Fruit fly (Drosophila melanogaster) whole organism, embryonic: ENCODE measurements around the gene al.

Experiments
- Asciz ChIP-seq: fragments of 200-800 bp; sonication (Bioruptor generic); optimal IDR thresholded peaks from 2 replicates; lab custom pipeline; 2017; ENCODE audit warnings: missing biosample characterization, mild to moderate bottlenecking, missing genetic modification characterization, missing genetic modification reagents
- Atf-2 ChIP-seq: fragments of 200-800 bp; sonication (Bioruptor generic); optimal IDR thresholded peaks from 2 replicates; lab custom pipeline; 2016; ENCODE audit warnings: missing biosample characterization, missing genetic modification characterization
- Blimp-1 ChIP-seq: fragments of 200-800 bp; sonication (Bioruptor generic); optimal IDR thresholded peaks from 3 replicates; lab custom pipeline; 2018; ENCODE audit warnings: missing biosample characterization, missing genetic modification characterization, mild to moderate bottlenecking, moderate library complexity, missing genetic modification reagents
- Bteb2 ChIP-seq: fragments of 200-800 bp; sonication (Bioruptor generic); optimal IDR thresholded peaks from 2 replicates; lab custom pipeline; 2016; ENCODE audit warnings: missing biosample characterization, missing genetic modification characterization
- CG10209 ChIP-seq: fragments of 200-800 bp; sonication (Bioruptor generic); optimal IDR thresholded peaks from 3 replicates; lab custom pipeline; 2017; ENCODE audit warnings: missing biosample characterization, mild to moderate bottlenecking, missing genetic modification characterization, missing genetic modification reagents
- CG10979 ChIP-seq: fragments of 200-800 bp; sonication (Bioruptor generic); optimal IDR thresholded peaks from 2 replicates; lab custom pipeline; 2018; ENCODE audit warnings: missing biosample characterization, mild to moderate bottlenecking, missing genetic modification characterization, moderate library complexity
- CG11723 ChIP-seq: fragments of 200-800 bp; sonication (Bioruptor generic); optimal IDR thresholded peaks from 2 replicates; lab custom pipeline; 2017; ENCODE audit warnings: missing biosample characterization, mild to moderate bottlenecking, missing genetic modification characterization
- CG13424 ChIP-seq: fragments of 200-800 bp; sonication (Bioruptor generic); optimal IDR thresholded peaks from 2 replicates; lab custom pipeline; 2019; ENCODE audit warnings: missing biosample characterization, mild to moderate bottlenecking, missing genetic modification characterization, moderate library complexity
- CG1529 ChIP-seq: fragments of 200-800 bp; sonication (Bioruptor generic); optimal IDR thresholded peaks from 3 replicates; lab custom pipeline; 2018; ENCODE audit warnings: missing biosample characterization, missing genetic modification characterization
- CG15601 ChIP-seq: fragments of 200-800 bp; sonication (Bioruptor generic); optimal IDR thresholded peaks from 3 replicates; lab custom pipeline; 2019; ENCODE audit warnings: missing biosample characterization, mild to moderate bottlenecking, missing genetic modification characterization, moderate library complexity
- CG1602 ChIP-seq: fragments of 200-800 bp; sonication (Bioruptor generic); optimal IDR thresholded peaks from 3 replicates; lab custom pipeline; 2016; ENCODE audit warnings: missing biosample characterization, missing genetic modification characterization
- CG16863 ChIP-seq: fragments of 200-800 bp; sonication (Bioruptor generic); optimal IDR thresholded peaks from 3 replicates; lab custom pipeline; 2016; ENCODE audit warnings: missing biosample characterization, missing genetic modification characterization
- CG17359 ChIP-seq: fragments of 200-800 bp; sonication (Bioruptor generic); optimal IDR thresholded peaks from 3 replicates; lab custom pipeline; 2018; ENCODE audit warnings: missing biosample characterization, mild to moderate bottlenecking, missing genetic modification characterization, moderate library complexity
- CG17385 ChIP-seq: fragments of 200-800 bp; sonication (Bioruptor generic); optimal IDR thresholded peaks from 3 replicates; lab custom pipeline; 2018; ENCODE audit warnings: missing biosample characterization, mild to moderate bottlenecking, missing genetic modification characterization
- CG2678 ChIP-seq: fragments of 200-800 bp; sonication (Bioruptor generic); optimal IDR thresholded peaks from 3 replicates; lab custom pipeline; 2019; ENCODE audit warnings: missing biosample characterization, mild to moderate bottlenecking, missing genetic modification characterization, moderate library complexity
- CG30403 ChIP-seq: fragments of 200-800 bp; sonication (Bioruptor generic); optimal IDR thresholded peaks from 3 replicates; lab custom pipeline; 2016; ENCODE audit warnings: missing biosample characterization, missing genetic modification characterization
- CG31441 ChIP-seq: fragments of 200-800 bp; sonication (Bioruptor generic); IDR thresholded peaks from 2 replicates; pipeline ENCODE4 v1.3.6; 2022; ENCODE audit warnings: missing biosample characterization, missing genetic modification characterization
- CG4360 ChIP-seq: fragments of 200-800 bp; sonication (Bioruptor generic); IDR thresholded peaks from 2 replicates; pipeline ENCODE4 v1.3.6; 2022; ENCODE audit warnings: missing biosample characterization, missing genetic modification characterization
- CG6689 ChIP-seq: fragments of 200-800 bp; sonication (Bioruptor generic); IDR thresholded peaks from 2 replicates; pipeline ENCODE4 v1.3.6; 2022; ENCODE audit warnings: missing biosample characterization, missing genetic modification characterization
- CG9215 ChIP-seq: fragments of 200-800 bp; sonication (Bioruptor generic); IDR thresholded peaks from 2 replicates; pipeline ENCODE4 v1.3.6; 2022; ENCODE audit warnings: missing biosample characterization, missing genetic modification characterization
- CG9876 ChIP-seq: fragments of 200-800 bp; sonication (Bioruptor generic); optimal IDR thresholded peaks from 2 replicates; lab custom pipeline; 2016; ENCODE audit warnings: missing biosample characterization, missing genetic modification characterization
- Drgx ChIP-seq: fragments of 200-800 bp; sonication (Bioruptor generic); IDR thresholded peaks from 2 replicates; pipeline ENCODE4 v1.3.6; 2022; ENCODE audit warnings: missing biosample characterization, missing genetic modification characterization
- Med ChIP-seq: fragments of 200-800 bp; sonication (Bioruptor generic); peaks from one replicate; lab custom pipeline; 2016; ENCODE audit warnings: missing biosample characterization, missing genetic modification characterization, mild to moderate bottlenecking, inconsistent platforms, moderate library complexity
- Nf-YC ChIP-seq: fragments of 200-800 bp; optimal IDR thresholded peaks from 3 replicates; lab custom pipeline; 2019; ENCODE audit warnings: missing biosample characterization, mild to moderate bottlenecking, missing genetic modification characterization, moderate library complexity
- Oli ChIP-seq: fragments of 200-800 bp; sonication (Bioruptor generic); optimal IDR thresholded peaks from 2 replicates; lab custom pipeline; 2018; ENCODE audit warnings: missing biosample characterization, mild to moderate bottlenecking, missing genetic modification characterization, moderate library complexity
- Ravus ChIP-seq: fragments of 200-800 bp; sonication (Bioruptor generic); IDR thresholded peaks from 2 replicates; pipeline ENCODE4 v1.3.6; 2022; ENCODE audit warnings: missing biosample characterization, missing genetic modification characterization
- Scr ChIP-seq: fragments of 200-800 bp; sonication (Bioruptor generic); IDR thresholded peaks from 2 replicates; pipeline ENCODE4 v1.3.6; 2022; ENCODE audit warnings: missing biosample characterization, missing genetic modification characterization; ENCODE audit not compliant: partially characterized antibody
- Sox102F ChIP-seq: fragments of 200-800 bp; sonication (Bioruptor generic); optimal IDR thresholded peaks from 2 replicates; lab custom pipeline; 2018; ENCODE audit warnings: missing biosample characterization, mild to moderate bottlenecking, missing genetic modification characterization, moderate library complexity
- Spps ChIP-seq: fragments of 200-800 bp; sonication (Bioruptor generic); optimal IDR thresholded peaks from 2 replicates; lab custom pipeline; 2018; ENCODE audit warnings: missing biosample characterization, mild to moderate bottlenecking, missing genetic modification characterization
- abd-A ChIP-seq: fragments of 200-800 bp; sonication (Bioruptor generic); optimal IDR thresholded peaks from 3 replicates; lab custom pipeline; 2019; ENCODE audit warnings: missing biosample characterization, mild to moderate bottlenecking, missing genetic modification characterization, moderate library complexity
- ase ChIP-seq: fragments of 200-800 bp; sonication (Bioruptor generic); IDR thresholded peaks from 3 replicates; pipeline ENCODE4 v1.3.6; 2022; ENCODE audit warnings: missing biosample characterization, missing genetic modification characterization
- bab2 ChIP-seq: fragments of 200-800 bp; sonication (Bioruptor generic); optimal IDR thresholded peaks from 2 replicates; lab custom pipeline; 2016; ENCODE audit warnings: missing biosample characterization, missing genetic modification characterization
- chm ChIP-seq: fragments of 200-800 bp; sonication (Bioruptor generic); IDR thresholded peaks from 2 replicates; pipeline ENCODE4 v1.3.6; 2022; ENCODE audit warnings: missing biosample characterization, missing genetic modification characterization
- dmrt99B ChIP-seq: fragments of 200-800 bp; sonication (Bioruptor generic); optimal IDR thresholded peaks from 2 replicates; lab custom pipeline; 2018; ENCODE audit warnings: missing biosample characterization, mild to moderate bottlenecking, missing genetic modification characterization, moderate library complexity
- eve ChIP-seq, 2 experiments: fragments of >200 bp; optimal IDR thresholded peaks; 2 replicates each; lab custom pipeline; 2017; ENCODE audit warnings: missing biosample characterization in 2 of 2, missing genetic modification characterization in 2 of 2
- gem ChIP-seq: fragments of 200-800 bp; sonication (Bioruptor generic); optimal IDR thresholded peaks from 2 replicates; lab custom pipeline; 2019; ENCODE audit warnings: missing biosample characterization, mild to moderate bottlenecking, missing genetic modification characterization, moderate library complexity
- hkb ChIP-seq, 2 experiments: fragments of 200-800 bp in 1 of 2; fragments of >200 bp in 1 of 2; sonication (Bioruptor generic) in 1 of 2; IDR thresholded peaks in 1 of 2; optimal IDR thresholded peaks in 1 of 2; 2 replicates each; pipeline versions ENCODE4 v1.3.6 to Lab custom; 2017 to 2022; ENCODE audit warnings: missing biosample characterization in 1 of 2, missing genetic modification characterization in 1 of 2
- jing ChIP-seq: fragments of 200-800 bp; sonication (Bioruptor generic); optimal IDR thresholded peaks from 2 replicates; lab custom pipeline; 2018; ENCODE audit warnings: missing biosample characterization, mild to moderate bottlenecking, missing genetic modification characterization
- lbe ChIP-seq: fragments of 200-800 bp; sonication (Bioruptor generic); optimal IDR thresholded peaks from 2 replicates; lab custom pipeline; 2016; ENCODE audit warnings: missing biosample characterization, mild to moderate bottlenecking, missing genetic modification characterization
- lov ChIP-seq, 2 experiments: fragments of 200-800 bp in 1 of 2; fragments of >200 bp in 1 of 2; sonication (Bioruptor generic) in 1 of 2; IDR thresholded peaks in 1 of 2; optimal IDR thresholded peaks in 1 of 2; 2 replicates in 1 of 2; 3 replicates in 1 of 2; pipeline versions ENCODE4 v1.3.6 to Lab custom; 2017 to 2022; ENCODE audit warnings: missing biosample characterization in 1 of 2, missing genetic modification characterization in 1 of 2
- nmo ChIP-seq: fragments of 200-800 bp; sonication (Bioruptor generic); optimal IDR thresholded peaks from 2 replicates; lab custom pipeline; 2018; ENCODE audit warnings: missing biosample characterization, mild to moderate bottlenecking, missing genetic modification characterization, moderate library complexity
- oc ChIP-seq: fragments of 200-800 bp; sonication (Bioruptor generic); optimal IDR thresholded peaks from 2 replicates; lab custom pipeline; 2018; ENCODE audit warnings: missing biosample characterization, mild to moderate bottlenecking, missing genetic modification characterization, moderate library complexity
- pzg ChIP-seq: fragments of 200-800 bp; sonication (Bioruptor generic); optimal IDR thresholded peaks from 3 replicates; lab custom pipeline; 2018; ENCODE audit warnings: missing biosample characterization, mild to moderate bottlenecking, missing genetic modification characterization, moderate library complexity
- ranshi ChIP-seq: fragments of 200-800 bp; sonication (Bioruptor generic); IDR thresholded peaks from 2 replicates; pipeline ENCODE4 v1.3.6; 2022; ENCODE audit warnings: missing biosample characterization, missing genetic modification characterization
- sd ChIP-seq: fragments of 200-800 bp; sonication (Bioruptor generic); optimal IDR thresholded peaks from 3 replicates; lab custom pipeline; 2018; ENCODE audit warnings: missing biosample characterization, mild to moderate bottlenecking, missing genetic modification characterization, moderate library complexity
- seq ChIP-seq: fragments of 200-800 bp; sonication (Bioruptor generic); IDR thresholded peaks from 2 replicates; pipeline ENCODE4 v1.3.6; 2022; ENCODE audit warnings: missing biosample characterization, missing genetic modification characterization
- tll ChIP-seq, 2 experiments: fragments of 200-800 bp in 1 of 2; fragments of >200 bp in 1 of 2; sonication (Bioruptor generic) in 1 of 2; optimal IDR thresholded peaks; 2 replicates each; lab custom pipeline; 2017 to 2019; ENCODE audit warnings: missing biosample characterization in 2 of 2, missing genetic modification characterization in 2 of 2, mild to moderate bottlenecking in 1 of 2, moderate library complexity in 1 of 2
- zfh2 ChIP-seq: fragments of 200-800 bp; sonication (Bioruptor generic); optimal IDR thresholded peaks from 2 replicates; lab custom pipeline; 2016; ENCODE audit warnings: missing biosample characterization, missing genetic modification characterization

Gene al

dm6 chr2L:435311-435806 lies 57.4 kb downstream of the al start (continued):
- TF ChIP-seq Ravus (no peak), lov (optimal IDR thresholded peaks at IDR 0.05; lab: Kevin White, UChicago) (no peak), lov (GFP tag; IDR thresholded peaks at IDR 0.05; lab: Robert Waterston, UW) (0 out of 3 replicates have a peak, but pooled peaks have one; percentile 17), CG13424 (tag; lab: Kevin White, UChicago) (peak; percentile 34), CG11723 (GFP tag; lab: Kevin White, UChicago) (no peak), eve (GFP tag; optimal IDR thresholded peaks at IDR 0.05; lab: Kevin White, UChicago) (no peak), CG30403 (GFP tag; lab: Kevin White, UChicago) (peak; percentile 8), pzg (GFP tag; lab: Kevin White, UChicago) (no peak), ranshi (GFP tag; lab: Robert Waterston, UW) (no peak), jing (GFP tag; lab: Kevin White, UChicago) (no peak), Atf-2 (GFP tag; lab: Kevin White, UChicago) (no peak), CG17359 (peak; percentile 57), abd-A (no peak), CG17385 (peak; percentile 13), Blimp-1 (GFP tag; lab: Kevin White, UChicago) (peak; percentile 56), CG2678 (peak; percentile 42), CG31441 (GFP tag; lab: Robert Waterston, UW) (peak; percentile 62), bab2 (GFP tag; lab: Kevin White, UChicago) (no peak), Spps (tag; lab: Kevin White, UChicago) (no peak), CG16863 (no peak), tll (GFP tag; optimal IDR thresholded peaks at IDR 0.05; lab: Kevin White, UChicago) (no peak), dmrt99B (tag; lab: Kevin White, UChicago) (peak; percentile 63), Oli (tag; lab: Kevin White, UChicago) (peak; percentile 28), CG9876 (GFP tag; lab: Kevin White, UChicago) (no peak), sd (tag; lab: Kevin White, UChicago) (peak; percentile 34), CG10209 (peak; percentile 17), lbe (GFP tag; lab: Kevin White, UChicago) (no peak), CG9215 (GFP tag; lab: Robert Waterston, UW) (no peak), chm (GFP tag; lab: Robert Waterston, UW) (no peak), seq (GFP tag; lab: Robert Waterston, UW) (0 out of 2 replicates have a peak, but pooled peaks have one; percentile 12), Scr (GFP tag; lab: Robert Waterston, UW) (no peak), ase (GFP tag; lab: Robert Waterston, UW) (no peak), CG4360 (GFP tag; lab: Robert Waterston, UW) (0 out of 2 replicates have a peak, but pooled peaks have one; percentile 20), Med (GFP tag; lab: Kevin White, UChicago) (peak; percentile 41), Nf-YC (tag; lab: Kevin White, UChicago) (no peak), Drgx (GFP tag; lab: Robert Waterston, UW) (peak; percentile 88), CG1602 (GFP tag; lab: Kevin White, UChicago) (no peak), zfh2 (no peak), Bteb2 (no peak), CG1529 (no peak), CG6689 (GFP tag; lab: Robert Waterston, UW) (0 out of 2 replicates have a peak, but pooled peaks have one; percentile 21), gem (tag; lab: Kevin White, UChicago) (peak; percentile 54), nmo (GFP tag; lab: Kevin White, UChicago) (peak; percentile 41), oc (tag; lab: Kevin White, UChicago) (no peak), Asciz (GFP tag; lab: Kevin White, UChicago) (peak; percentile 34), CG10979 (peak; percentile 21), Sox102F (peak; percentile 59), hkb (optimal IDR thresholded peaks at IDR 0.05; lab: Kevin White, UChicago) (no peak), hkb (GFP tag; IDR thresholded peaks at IDR 0.05; lab: Robert Waterston, UW) (peak; percentile 33; the same call in 1 of the 2 replicates), CG15601 (peak; percentile 78)
